Fruit fly (Drosophila melanogaster): ENCODE results near the gene CG2691.

The CG2691 gene

DNA sequence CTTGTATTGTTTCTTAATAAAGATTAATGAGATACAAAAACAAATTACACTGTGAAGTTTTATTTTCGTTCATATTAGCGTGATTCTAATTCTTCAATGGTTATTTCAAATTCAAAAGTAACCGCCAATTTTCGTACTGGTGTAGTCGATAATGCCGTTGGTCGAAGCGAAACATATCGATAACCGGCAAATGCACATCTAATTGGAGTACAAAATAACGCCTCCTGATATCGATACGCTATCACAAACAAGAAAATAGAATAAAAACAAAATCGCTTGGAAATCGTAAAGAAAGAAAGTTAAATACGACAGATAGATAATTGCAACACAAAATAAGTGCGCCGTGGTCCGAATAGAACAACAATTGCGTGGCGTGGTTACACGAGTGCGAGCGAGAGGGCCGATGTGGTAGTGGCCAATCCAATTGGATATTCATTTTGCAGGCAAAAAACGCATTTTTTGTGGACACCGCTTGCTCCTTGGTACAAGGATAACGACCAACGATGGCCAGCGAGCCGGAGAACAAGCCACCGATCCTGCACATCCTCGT, 18.2 kb downstream of the CG2691 start:
- TF ChIP-seq CG34367 (tag; optimal IDR thresholded peaks at IDR 0.05) (no peak), CG10348 (GFP tag; IDR thresholded peaks at IDR 0.05) (no peak), EcR (GFP tag; optimal IDR thresholded peaks at IDR 0.05) (no peak), CG14655 (GFP tag; optimal IDR thresholded peaks at IDR 0.05) (no peak), CG9948 (tag; optimal IDR thresholded peaks at IDR 0.05) (no peak), CG8301 (tag; optimal IDR thresholded peaks at IDR 0.05) (no peak)

DNA sequence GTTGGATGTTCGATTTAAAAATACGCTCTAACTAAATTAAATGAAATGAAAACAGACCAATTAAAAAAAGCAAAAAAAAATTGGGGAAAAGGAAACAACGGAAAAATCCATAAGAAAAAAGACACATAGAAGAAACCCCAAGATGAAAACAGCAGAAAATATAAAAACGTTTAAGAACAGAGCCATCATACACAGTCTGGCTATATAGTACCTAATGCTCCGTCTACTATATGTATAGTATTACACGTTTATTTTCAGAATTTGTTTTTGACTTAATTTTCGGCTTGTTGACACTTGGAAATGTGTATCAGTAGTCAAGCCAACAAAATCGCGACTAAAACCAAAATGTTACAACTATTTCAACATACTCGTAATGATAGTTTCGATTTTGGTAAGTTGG, 18.8 kb downstream of the CG2691 start, which contains the start of gene CG11178:
Gene CG11178 (plus strand): TSS at position 301 of the 400 bp plus-strand sequence.
- TF ChIP-seq CG15710 (tag; optimal IDR thresholded peaks at IDR 0.05) (no peak), Snoo (tag; optimal IDR thresholded peaks at IDR 0.05) (no peak), D1 (tag; optimal IDR thresholded peaks at IDR 0.05) (no peak), fd96Ca (GFP tag; IDR thresholded peaks at IDR 0.05) (no peak), Pif1B (GFP tag; optimal IDR thresholded peaks at IDR 0.05) (no peak), CG8301 (tag; optimal IDR thresholded peaks at IDR 0.05) (no peak), CG9948 (tag; optimal IDR thresholded peaks at IDR 0.05) (no peak), CG8159 (tag; optimal IDR thresholded peaks at IDR 0.05) (no peak), Pif1A (GFP tag; optimal IDR thresholded peaks at IDR 0.05) (no peak), gl (tag; optimal IDR thresholded peaks at IDR 0.05) (no peak)

DNA sequence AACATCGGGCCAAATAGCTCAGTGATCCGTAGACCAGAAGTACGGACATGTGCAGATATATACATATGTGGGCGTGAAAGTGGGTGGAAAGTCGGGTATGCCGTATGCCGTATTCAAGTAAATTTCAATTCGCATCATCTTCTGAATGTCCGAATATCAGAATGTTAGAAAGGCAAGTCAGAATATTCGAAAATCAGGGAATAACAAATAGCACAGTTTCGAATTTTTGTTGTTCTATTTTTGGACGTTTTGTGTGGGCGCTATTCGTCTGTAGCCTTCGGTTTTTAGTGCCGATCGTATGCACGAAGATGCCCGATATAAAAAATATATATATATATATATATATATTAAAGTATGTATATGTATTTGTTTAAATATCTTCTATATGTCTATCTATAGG, 19.7 kb downstream of the CG2691 start:
- no peak for TF ChIP-seq Ets98B (GFP tag; IDR thresholded peaks at IDR 0.05)
- no peak for TF ChIP-seq EcR (GFP tag; optimal IDR thresholded peaks at IDR 0.05)
- TF ChIP-seq CG4496 (GFP tag; IDR thresholded peaks at IDR 0.05): no peak
- no peak for TF ChIP-seq D1 (tag; optimal IDR thresholded peaks at IDR 0.05)
- TF ChIP-seq CG32121 (GFP tag; IDR thresholded peaks at IDR 0.05): no peak
- no peak for TF ChIP-seq CG13204 (GFP tag; optimal IDR thresholded peaks at IDR 0.05)
- no peak for TF ChIP-seq CG10348 (GFP tag; IDR thresholded peaks at IDR 0.05)
- TF ChIP-seq Pif1A (GFP tag; optimal IDR thresholded peaks at IDR 0.05): no peak

DNA sequence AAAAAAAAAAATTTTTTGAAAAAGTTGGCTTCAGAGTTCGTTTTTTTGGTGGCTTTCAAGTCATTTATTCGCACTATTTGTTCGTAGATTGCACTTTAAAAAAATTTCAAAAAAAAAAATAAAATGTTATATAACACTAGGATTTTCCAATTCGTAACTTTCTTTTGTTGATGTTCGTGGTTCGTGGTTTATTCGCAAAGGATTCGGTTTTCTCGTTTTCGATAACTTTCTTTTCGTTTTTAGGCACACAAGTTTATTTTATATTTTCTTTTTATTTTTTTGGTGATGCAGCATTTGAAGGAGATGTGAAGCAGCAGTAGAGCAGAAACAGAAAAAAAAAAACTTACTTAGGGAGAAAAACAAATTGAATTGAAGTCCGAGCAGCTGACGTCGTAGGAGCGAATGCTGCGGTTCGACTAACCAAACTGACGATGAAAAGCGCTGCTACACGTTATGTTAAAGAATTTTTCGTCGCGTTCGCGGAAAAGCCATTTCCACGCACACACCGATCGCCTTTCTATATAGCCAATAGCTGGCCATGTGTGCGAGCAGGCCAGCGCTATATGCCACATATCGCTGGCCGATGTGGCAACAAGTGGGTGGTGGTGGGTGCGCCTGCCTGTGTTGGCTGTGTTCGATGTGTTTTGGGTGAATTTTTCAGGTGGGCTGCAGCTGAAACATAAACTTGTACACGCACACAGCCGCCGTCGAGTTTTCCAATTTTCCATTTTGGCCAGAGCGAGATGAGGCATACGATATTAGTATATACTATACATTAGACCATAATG, 21.9 kb downstream of the CG2691 start, which contains the start of gene up:
Gene up (minus strand): TSS at position 508 of the 788 bp plus-strand sequence.
- TF ChIP-seq CG32121 (GFP tag; IDR thresholded peaks at IDR 0.05) (peak; percentile 23; the same call in 1 of the 2 replicates), CG9948 (tag; optimal IDR thresholded peaks at IDR 0.05) (no peak)

DNA sequence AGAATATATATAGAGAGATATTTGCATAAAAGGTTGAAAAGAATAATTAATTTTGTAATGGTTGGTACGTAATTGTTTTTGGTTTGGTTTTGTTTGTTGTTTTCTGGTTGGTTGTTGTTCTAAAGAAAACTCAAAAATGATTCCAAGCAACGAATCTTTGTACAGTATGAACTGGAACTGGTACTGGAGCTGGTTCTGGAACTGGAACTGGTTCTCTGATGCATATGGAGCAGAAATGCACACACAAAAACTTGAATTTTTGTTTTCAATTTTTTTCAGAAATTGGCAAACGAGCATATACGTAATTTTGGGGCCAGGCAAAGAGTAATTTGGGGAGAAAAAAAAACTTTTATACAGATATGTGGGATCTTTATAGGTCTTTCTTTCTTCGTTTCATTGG, 26.5 kb downstream of the CG2691 start:
- TF ChIP-seq EcR (GFP tag; optimal IDR thresholded peaks at IDR 0.05) (no peak), Pif1B (GFP tag; optimal IDR thresholded peaks at IDR 0.05) (no peak), CG9948 (tag; optimal IDR thresholded peaks at IDR 0.05) (no peak), gl (tag; optimal IDR thresholded peaks at IDR 0.05) (no peak), CG4496 (GFP tag; IDR thresholded peaks at IDR 0.05) (no peak), D1 (tag; optimal IDR thresholded peaks at IDR 0.05) (no peak), CG15710 (tag; optimal IDR thresholded peaks at IDR 0.05) (no peak), CG17806 (tag; optimal IDR thresholded peaks at IDR 0.05) (no peak), Pif1A (GFP tag; optimal IDR thresholded peaks at IDR 0.05) (no peak), Ets98B (GFP tag; IDR thresholded peaks at IDR 0.05) (no peak), CG13204 (GFP tag; optimal IDR thresholded peaks at IDR 0.05) (no peak), CG14655 (GFP tag; optimal IDR thresholded peaks at IDR 0.05) (no peak), CG10348 (GFP tag; IDR thresholded peaks at IDR 0.05) (no peak), CG8301 (tag; optimal IDR thresholded peaks at IDR 0.05) (no peak), Snoo (tag; optimal IDR thresholded peaks at IDR 0.05) (no peak), CG32121 (GFP tag; IDR thresholded peaks at IDR 0.05) (no peak)

DNA sequence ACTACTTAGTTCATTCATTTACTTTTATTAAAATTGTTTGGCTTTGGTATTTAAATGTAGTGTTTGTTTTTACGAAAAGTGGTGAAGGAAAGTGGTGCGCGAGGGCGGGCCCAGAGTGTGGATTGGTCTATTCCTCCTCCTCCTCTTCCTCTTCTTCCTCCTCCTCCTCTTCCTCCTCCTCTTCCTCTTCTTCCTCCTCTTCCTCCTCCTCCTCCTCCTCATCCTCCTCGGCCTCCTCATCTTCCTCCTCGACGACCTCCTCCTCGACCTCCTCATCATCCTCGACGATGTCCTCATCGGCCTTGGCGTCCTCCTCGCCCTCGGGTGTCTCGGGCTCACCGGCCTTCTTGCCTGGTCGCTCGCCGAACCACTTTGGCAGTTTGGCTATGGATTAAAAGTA, 30.5 kb downstream of the CG2691 start:
- TF ChIP-seq CG4496 (GFP tag; IDR thresholded peaks at IDR 0.05): no peak
- TF ChIP-seq EcR (GFP tag; optimal IDR thresholded peaks at IDR 0.05): no peak
- no peak for TF ChIP-seq fd96Ca (GFP tag; IDR thresholded peaks at IDR 0.05)
- TF ChIP-seq CG12605 (GFP tag; IDR thresholded peaks at IDR 0.05): no peak
- no peak for TF ChIP-seq CG8159 (tag; optimal IDR thresholded peaks at IDR 0.05)
- no peak for TF ChIP-seq CG32121 (GFP tag; IDR thresholded peaks at IDR 0.05)
- TF ChIP-seq CG34367 (tag; optimal IDR thresholded peaks at IDR 0.05): no peak
- TF ChIP-seq CG9948 (tag; optimal IDR thresholded peaks at IDR 0.05): no peak
- no peak for TF ChIP-seq CG13204 (GFP tag; optimal IDR thresholded peaks at IDR 0.05)
- TF ChIP-seq CG14655 (GFP tag; optimal IDR thresholded peaks at IDR 0.05): no peak
- TF ChIP-seq D1 (tag; optimal IDR thresholded peaks at IDR 0.05): no peak
- TF ChIP-seq rn (GFP tag; IDR thresholded peaks at IDR 0.05): no peak
- no peak for TF ChIP-seq CG15710 (tag; optimal IDR thresholded peaks at IDR 0.05)
- no peak for TF ChIP-seq Pif1A (GFP tag; optimal IDR thresholded peaks at IDR 0.05)
- no peak for TF ChIP-seq Snoo (tag; optimal IDR thresholded peaks at IDR 0.05)

DNA sequence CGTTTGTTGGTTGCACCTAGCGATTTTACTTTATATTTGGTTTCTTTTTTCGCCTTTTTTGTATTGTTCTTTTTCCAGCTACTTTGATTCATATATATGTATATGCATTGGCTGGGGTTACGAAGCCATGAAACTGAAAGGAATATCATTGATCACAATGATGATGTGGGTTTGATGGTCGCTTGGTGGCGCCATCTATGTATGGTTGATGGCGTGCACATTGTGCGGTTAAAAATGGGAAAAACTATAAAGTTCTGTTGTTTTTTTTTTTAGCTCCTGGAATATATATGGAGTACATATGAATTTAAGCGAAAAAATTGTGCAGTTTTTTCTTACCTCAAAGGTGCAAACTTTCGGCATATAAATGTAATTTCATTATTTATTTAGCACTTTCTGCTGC, 37.3 kb downstream of the CG2691 start:
- TF ChIP-seq Pif1A (GFP tag; optimal IDR thresholded peaks at IDR 0.05): no peak
- TF ChIP-seq CG14655 (GFP tag; optimal IDR thresholded peaks at IDR 0.05): no peak
- TF ChIP-seq D1 (tag; optimal IDR thresholded peaks at IDR 0.05): no peak
- TF ChIP-seq CG17806 (tag; optimal IDR thresholded peaks at IDR 0.05): no peak
- no peak for TF ChIP-seq CG8301 (tag; optimal IDR thresholded peaks at IDR 0.05)
- TF ChIP-seq CG34367 (tag; optimal IDR thresholded peaks at IDR 0.05): no peak
- no peak for TF ChIP-seq Ets98B (GFP tag; IDR thresholded peaks at IDR 0.05)
- no peak for TF ChIP-seq Pif1B (GFP tag; optimal IDR thresholded peaks at IDR 0.05)
- TF ChIP-seq CG15710 (tag; optimal IDR thresholded peaks at IDR 0.05): no peak
- no peak for TF ChIP-seq CG13204 (GFP tag; optimal IDR thresholded peaks at IDR 0.05)
- TF ChIP-seq CG10348 (GFP tag; IDR thresholded peaks at IDR 0.05): no peak
- no peak for TF ChIP-seq rn (GFP tag; IDR thresholded peaks at IDR 0.05)
- no peak for TF ChIP-seq EcR (GFP tag; optimal IDR thresholded peaks at IDR 0.05)
- TF ChIP-seq Snoo (tag; optimal IDR thresholded peaks at IDR 0.05): no peak
- no peak for TF ChIP-seq CG9948 (tag; optimal IDR thresholded peaks at IDR 0.05)
- TF ChIP-seq fd96Ca (GFP tag; IDR thresholded peaks at IDR 0.05): no peak
- TF ChIP-seq CG4496 (GFP tag; IDR thresholded peaks at IDR 0.05): no peak
- no peak for TF ChIP-seq CG8159 (tag; optimal IDR thresholded peaks at IDR 0.05)
- no peak for TF ChIP-seq gl (tag; optimal IDR thresholded peaks at IDR 0.05)
- TF ChIP-seq CG32121 (GFP tag; IDR thresholded peaks at IDR 0.05): no peak
